Fruit fly (Drosophila melanogaster) whole organism, embryonic: Measurements from ENCODE around the gene cher.

Experiments used
- Adf1 ChIP-seq: fragments of 200-800 bp; sonication (Bioruptor generic); IDR thresholded peaks from 2 replicates; pipeline ENCODE4 v1.3.6; 2022; ENCODE audit warnings: missing biosample characterization, missing genetic modification characterization
- BtbVII ChIP-seq: fragments of 200-800 bp; sonication (Bioruptor generic); optimal IDR thresholded peaks from 3 replicates; lab custom pipeline; 2017; ENCODE audit warnings: missing biosample characterization, mild to moderate bottlenecking, missing genetic modification characterization
- CG10274 ChIP-seq: fragments of 200-800 bp; sonication (Bioruptor generic); optimal IDR thresholded peaks from 3 replicates; lab custom pipeline; 2017; ENCODE audit warnings: missing biosample characterization, mild to moderate bottlenecking, missing genetic modification characterization
- CG12299 ChIP-seq: fragments of 200-800 bp; sonication (Bioruptor generic); optimal IDR thresholded peaks from 2 replicates; lab custom pipeline; 2018; ENCODE audit warnings: missing biosample characterization, mild to moderate bottlenecking, missing genetic modification characterization
- CG15479 ChIP-seq: fragments of 200-800 bp; sonication (Bioruptor generic); optimal IDR thresholded peaks from 3 replicates; lab custom pipeline; 2019; ENCODE audit warnings: missing biosample characterization, mild to moderate bottlenecking, missing genetic modification characterization, moderate library complexity
- CG16779 ChIP-seq: fragments of 200-800 bp; sonication (Bioruptor generic); IDR thresholded peaks from 2 replicates; pipeline ENCODE4 v1.3.6; 2022; ENCODE audit warnings: missing biosample characterization, missing genetic modification characterization
- CG16863 ChIP-seq: fragments of 200-800 bp; sonication (Bioruptor generic); optimal IDR thresholded peaks from 3 replicates; lab custom pipeline; 2016; ENCODE audit warnings: missing biosample characterization, missing genetic modification characterization
- CG1832 ChIP-seq: fragments of 200-800 bp; sonication (Bioruptor generic); optimal IDR thresholded peaks from 2 replicates; lab custom pipeline; 2017; ENCODE audit warnings: missing biosample characterization, mild to moderate bottlenecking, missing genetic modification characterization, inconsistent platforms
- CG2120 ChIP-seq: fragments of 200-800 bp; sonication (Bioruptor generic); optimal IDR thresholded peaks from 3 replicates; lab custom pipeline; 2016; ENCODE audit warnings: missing biosample characterization, missing genetic modification characterization
- CG31224 ChIP-seq: fragments of 200-800 bp; sonication (Bioruptor generic); IDR thresholded peaks from 2 replicates; pipeline ENCODE4 v1.3.6; 2022; ENCODE audit warnings: missing biosample characterization, missing genetic modification characterization
- CG34422 ChIP-seq: fragments of 200-800 bp; sonication (Bioruptor generic); IDR thresholded peaks from 3 replicates; pipeline ENCODE4 v1.3.6; 2022; ENCODE audit warnings: missing biosample characterization, missing genetic modification characterization
- CG3847 ChIP-seq: fragments of 200-800 bp; sonication (Bioruptor generic); IDR thresholded peaks from 2 replicates; pipeline ENCODE4 v1.3.6; 2022; ENCODE audit warnings: missing biosample characterization, missing genetic modification characterization
- CG4707 ChIP-seq: fragments of 200-800 bp; sonication (Bioruptor generic); optimal IDR thresholded peaks from 2 replicates; lab custom pipeline; 2018; ENCODE audit warnings: missing biosample characterization, mild to moderate bottlenecking, missing genetic modification characterization, moderate library complexity
- CG4730 ChIP-seq: fragments of 200-800 bp; sonication (Bioruptor generic); IDR thresholded peaks from 2 replicates; pipeline ENCODE4 v1.3.6; 2022; ENCODE audit warnings: missing biosample characterization, missing genetic modification characterization
- CG5953 ChIP-seq: fragments of 200-800 bp; sonication (Bioruptor generic); IDR thresholded peaks from 2 replicates; pipeline ENCODE4 v1.3.6; 2022; ENCODE audit warnings: missing biosample characterization, missing genetic modification characterization
- CG6683 ChIP-seq: fragments of 200-800 bp; sonication (Bioruptor generic); optimal IDR thresholded peaks from 2 replicates; lab custom pipeline; 2017; ENCODE audit warnings: missing biosample characterization, mild to moderate bottlenecking, missing genetic modification characterization, missing genetic modification reagents
- CG8359 ChIP-seq: fragments of 200-800 bp; sonication (Bioruptor generic); optimal IDR thresholded peaks from 2 replicates; lab custom pipeline; 2017; ENCODE audit warnings: missing biosample characterization, mild to moderate bottlenecking, missing genetic modification characterization, borderline replicate concordance
- CG8388 ChIP-seq: fragments of 200-800 bp; sonication (Bioruptor generic); optimal IDR thresholded peaks from 2 replicates; lab custom pipeline; 2019; ENCODE audit warnings: missing biosample characterization, mild to moderate bottlenecking, missing genetic modification characterization, moderate library complexity
- CG9932 ChIP-seq: fragments of 200-800 bp; sonication (Bioruptor generic); IDR thresholded peaks from 2 replicates; pipeline ENCODE4 v1.3.6; 2022; ENCODE audit warnings: missing biosample characterization, missing genetic modification characterization
- CTCF ChIP-seq: fragments of 200-800 bp; sonication (Bioruptor generic); optimal IDR thresholded peaks from 2 replicates; lab custom pipeline; 2017; ENCODE audit warnings: missing biosample characterization, mild to moderate bottlenecking, missing genetic modification characterization, moderate library complexity
- HLH54F ChIP-seq: fragments of 200-800 bp; sonication (Bioruptor generic); optimal IDR thresholded peaks from 3 replicates; lab custom pipeline; 2016; ENCODE audit warnings: missing biosample characterization, missing genetic modification characterization
- Mad ChIP-seq: fragments of 200-800 bp; sonication (Bioruptor generic); optimal IDR thresholded peaks from 2 replicates; lab custom pipeline; 2016; ENCODE audit warnings: missing biosample characterization, missing genetic modification characterization
- NK7.1 ChIP-seq: fragments of 200-800 bp; sonication (Bioruptor generic); optimal IDR thresholded peaks from 3 replicates; lab custom pipeline; 2016; ENCODE audit warnings: missing biosample characterization, missing genetic modification characterization
- Nf-YA ChIP-seq: fragments of 200-800 bp; sonication (Bioruptor generic); IDR thresholded peaks from 2 replicates; pipeline ENCODE4 v1.3.6; 2022; ENCODE audit warnings: missing biosample characterization, missing genetic modification characterization
- Nf-YC ChIP-seq: fragments of 200-800 bp; optimal IDR thresholded peaks from 3 replicates; lab custom pipeline; 2019; ENCODE audit warnings: missing biosample characterization, mild to moderate bottlenecking, missing genetic modification characterization, moderate library complexity
- Sin3A ChIP-seq: fragments of >200 bp; optimal IDR thresholded peaks from 2 replicates; lab custom pipeline; 2018
- Sox100B ChIP-seq: fragments of 200-800 bp; sonication (Bioruptor generic); optimal IDR thresholded peaks from 3 replicates; lab custom pipeline; 2018; ENCODE audit warnings: missing biosample characterization, mild to moderate bottlenecking, missing genetic modification characterization
- Taf1 ChIP-seq: fragments of 200-800 bp; sonication (Bioruptor generic); IDR thresholded peaks from 2 replicates; pipeline ENCODE4 v1.3.6; 2022; ENCODE audit warnings: missing biosample characterization, missing genetic modification characterization
- caup ChIP-seq: fragments of 200-800 bp; sonication (Bioruptor generic); optimal IDR thresholded peaks from 3 replicates; lab custom pipeline; 2017; ENCODE audit warnings: missing biosample characterization, mild to moderate bottlenecking, missing genetic modification characterization, moderate library complexity; ENCODE audit not compliant: severe bottlenecking
- da ChIP-seq: fragments of 200-800 bp; sonication (Bioruptor generic); optimal IDR thresholded peaks from 2 replicates; lab custom pipeline; 2016; ENCODE audit warnings: missing biosample characterization, missing genetic modification characterization
- dan ChIP-seq: fragments of 200-800 bp; sonication (Bioruptor generic); IDR thresholded peaks from 2 replicates; pipeline ENCODE4 v1.3.6; 2022; ENCODE audit warnings: missing biosample characterization, missing genetic modification characterization
- dati ChIP-seq: fragments of 200-800 bp; sonication (Bioruptor generic); IDR thresholded peaks from 2 replicates; pipeline ENCODE4 v1.3.6; 2022; ENCODE audit warnings: missing biosample characterization, missing genetic modification characterization
- ems ChIP-seq: fragments of 200-800 bp; sonication (Bioruptor generic); optimal IDR thresholded peaks from 3 replicates; lab custom pipeline; 2016; ENCODE audit warnings: missing biosample characterization, missing genetic modification characterization
- esg ChIP-seq: fragments of 200-800 bp; sonication (Bioruptor generic); conservative IDR thresholded peaks from 2 replicates; pipeline ENCODE4 v1.3.6; 2022; ENCODE audit warnings: missing biosample characterization, missing genetic modification characterization
- ewg ChIP-seq: fragments of 200-800 bp; sonication (Bioruptor generic); optimal IDR thresholded peaks from 3 replicates; lab custom pipeline; 2017; ENCODE audit warnings: mild to moderate bottlenecking, missing biosample characterization, missing genetic modification reagents, missing genetic modification characterization
- fd3F ChIP-seq: fragments of 200-800 bp; sonication (Bioruptor generic); optimal IDR thresholded peaks from 2 replicates; lab custom pipeline; 2018; ENCODE audit warnings: missing biosample characterization, mild to moderate bottlenecking, missing genetic modification characterization, moderate library complexity
- ftz-f1 ChIP-seq: fragments of 200-800 bp; sonication (Bioruptor generic); optimal IDR thresholded peaks from 2 replicates; lab custom pipeline; 2016; ENCODE audit warnings: missing biosample characterization, missing genetic modification characterization
- h ChIP-seq: fragments of >200 bp; optimal IDR thresholded peaks from 2 replicates; lab custom pipeline; 2017
- hth ChIP-seq: fragments of >200 bp; optimal IDR thresholded peaks from 2 replicates; lab custom pipeline; 2017; ENCODE audit warnings: inconsistent platforms
- mam ChIP-seq: fragments of 200-800 bp; sonication (Bioruptor generic); optimal IDR thresholded peaks from 3 replicates; lab custom pipeline; 2016; ENCODE audit warnings: missing biosample characterization, missing genetic modification characterization
- mirr ChIP-seq: fragments of 200-800 bp; sonication (Bioruptor generic); optimal IDR thresholded peaks from 3 replicates; lab custom pipeline; 2018; ENCODE audit warnings: missing biosample characterization, mild to moderate bottlenecking, missing genetic modification characterization
- nau ChIP-seq: fragments of 200-800 bp; sonication (Bioruptor generic); optimal IDR thresholded peaks from 3 replicates; lab custom pipeline; 2017; ENCODE audit warnings: missing biosample characterization, mild to moderate bottlenecking, missing genetic modification characterization, missing genetic modification reagents
- pb ChIP-seq: fragments of 200-800 bp; sonication (Bioruptor generic); optimal IDR thresholded peaks from 3 replicates; lab custom pipeline; 2016; ENCODE audit warnings: missing biosample characterization, missing genetic modification characterization
- pfk ChIP-seq: fragments of 200-800 bp; sonication (Bioruptor generic); optimal IDR thresholded peaks from 2 replicates; lab custom pipeline; 2018; ENCODE audit warnings: missing biosample characterization, mild to moderate bottlenecking, missing genetic modification characterization, moderate library complexity
- pros ChIP-seq: fragments of 200-800 bp; sonication (Bioruptor generic); optimal IDR thresholded peaks from 3 replicates; lab custom pipeline; 2019; ENCODE audit warnings: missing biosample characterization, mild to moderate bottlenecking, missing genetic modification characterization, moderate library complexity
- scrt ChIP-seq: fragments of 200-800 bp; sonication (Bioruptor generic); optimal IDR thresholded peaks from 2 replicates; lab custom pipeline; 2018; ENCODE audit warnings: missing biosample characterization, mild to moderate bottlenecking, missing genetic modification characterization, moderate library complexity
- sd ChIP-seq: fragments of 200-800 bp; sonication (Bioruptor generic); optimal IDR thresholded peaks from 3 replicates; lab custom pipeline; 2018; ENCODE audit warnings: missing biosample characterization, mild to moderate bottlenecking, missing genetic modification characterization, moderate library complexity
- seq ChIP-seq: fragments of 200-800 bp; sonication (Bioruptor generic); IDR thresholded peaks from 2 replicates; pipeline ENCODE4 v1.3.6; 2022; ENCODE audit warnings: missing biosample characterization, missing genetic modification characterization
- shn ChIP-seq: fragments of 200-800 bp; sonication (Bioruptor generic); optimal IDR thresholded peaks from 3 replicates; lab custom pipeline; 2016; ENCODE audit warnings: missing biosample characterization, missing genetic modification characterization
- slp2 ChIP-seq: fragments of 200-800 bp; sonication (Bioruptor generic); optimal IDR thresholded peaks from 2 replicates; lab custom pipeline; 2016; ENCODE audit warnings: missing biosample characterization, missing genetic modification characterization
- vnd ChIP-seq: fragments of 200-800 bp; sonication (Bioruptor generic); IDR thresholded peaks from 3 replicates; pipeline ENCODE4 v1.3.6; 2022; ENCODE audit warnings: missing biosample characterization, missing genetic modification characterization; ENCODE audit not compliant: partially characterized antibody
- zfh1 ChIP-seq: fragments of 200-800 bp; sonication (Bioruptor generic); IDR thresholded peaks from 3 replicates; pipeline ENCODE4 v1.3.6; 2022; ENCODE audit warnings: missing biosample characterization, missing genetic modification characterization

cher gene

dm6 chr3R:17053415-17054177 is 71.6 kb downstream of the cher start, which contains the start of gene Dad (continued):
- TF ChIP-seq BtbVII (GFP tag; lab: Kevin White, UChicago) = peak; percentile 74
- no peak for TF ChIP-seq mam (GFP tag; lab: Kevin White, UChicago)
- peak; percentile 9; the same call in 1 of the 2 replicates for TF ChIP-seq Adf1 (GFP tag; lab: Robert Waterston, UW)
- no peak for TF ChIP-seq NK7.1 (GFP tag; lab: Kevin White, UChicago)
- TF ChIP-seq dan (GFP tag; lab: Robert Waterston, UW) = no peak
- no peak for TF ChIP-seq shn
- peak; percentile 3 for TF ChIP-seq Mad (GFP tag; lab: Kevin White, UChicago)
- no peak for TF ChIP-seq esg (GFP tag; lab: Robert Waterston, UW)
- peak; percentile 99 for TF ChIP-seq ewg (GFP tag; lab: Kevin White, UChicago)
- TF ChIP-seq CG16779 (GFP tag; lab: Robert Waterston, UW) = no peak
- TF ChIP-seq scrt (GFP tag; lab: Kevin White, UChicago) = peak; percentile 44
- TF ChIP-seq ftz-f1 (GFP tag; lab: Kevin White, UChicago) = no peak
- no peak for TF ChIP-seq Sox100B (GFP tag; lab: Kevin White, UChicago)
- no peak for TF ChIP-seq CG9932 (GFP tag; lab: Robert Waterston, UW)
- TF ChIP-seq CG12299 = peak; percentile 19
- TF ChIP-seq Nf-YA (GFP tag; lab: Robert Waterston, UW) = no peak
- no peak for TF ChIP-seq CTCF (GFP tag; lab: Kevin White, UChicago)
- no peak for TF ChIP-seq CG4730
- TF ChIP-seq dati (GFP tag; lab: Robert Waterston, UW) = no peak
- TF ChIP-seq CG16863 (GFP tag; lab: Kevin White, UChicago) = no peak
- no peak for TF ChIP-seq CG31224 (GFP tag; lab: Robert Waterston, UW)
- peak; percentile 43 for TF ChIP-seq pfk
- TF ChIP-seq h = no peak
- peak; percentile 3 for TF ChIP-seq mirr
- TF ChIP-seq CG4707 (GFP tag; lab: Kevin White, UChicago) = peak; percentile 29
- TF ChIP-seq nau (GFP tag; lab: Kevin White, UChicago) = no peak
- TF ChIP-seq pros (GFP tag; lab: Kevin White, UChicago) = peak; percentile 58
- TF ChIP-seq hth (lab: Kevin White, UChicago) = no peak
- peak; percentile 7 for TF ChIP-seq sd (tag; lab: Kevin White, UChicago)
- TF ChIP-seq slp2 (GFP tag; lab: Kevin White, UChicago) = no peak
- no peak for TF ChIP-seq CG6683 (GFP tag; lab: Kevin White, UChicago)
- no peak for TF ChIP-seq vnd
- TF ChIP-seq CG2120 = peak; percentile 18
- no peak for TF ChIP-seq da (GFP tag; lab: Kevin White, UChicago)
- no peak for TF ChIP-seq CG1832
- TF ChIP-seq HLH54F (GFP tag; lab: Kevin White, UChicago) = no peak
- TF ChIP-seq zfh1 = 0 out of 3 replicates have a peak, but pooled peaks have one; percentile 23
- TF ChIP-seq seq = no peak
- TF ChIP-seq Taf1 (GFP tag; lab: Robert Waterston, UW) = no peak
- no peak for TF ChIP-seq CG15479
- TF ChIP-seq CG34422 (GFP tag; lab: Robert Waterston, UW) = peak; percentile 48; the same call in 1 of the 3 replicates
- TF ChIP-seq pb (GFP tag; lab: Kevin White, UChicago) = no peak
- no peak for TF ChIP-seq CG8388
- TF ChIP-seq Sin3A (lab: Kevin White, UChicago) = no peak
- TF ChIP-seq ems (GFP tag; lab: Kevin White, UChicago) = no peak
- TF ChIP-seq caup (GFP tag; lab: Kevin White, UChicago) = peak; percentile 36
- TF ChIP-seq CG3847 = no peak
- 0 out of 2 replicates have a peak, but pooled peaks have one; percentile 27 for TF ChIP-seq CG5953 (GFP tag; lab: Robert Waterston, UW)
- TF ChIP-seq Nf-YC (tag; lab: Kevin White, UChicago) = peak; percentile 17
- no peak for TF ChIP-seq CG8359 (GFP tag; lab: Kevin White, UChicago)
- no peak for TF ChIP-seq fd3F (GFP tag; lab: Kevin White, UChicago)
- TF ChIP-seq CG10274 (GFP tag; lab: Kevin White, UChicago) = no peak
